Worm (Caenorhabditis elegans) whole organism, early embryonic: ENCODE results near the gene F13H8.3.

Experiments used
- B0310.2 ChIP-seq: sonication (generic microtip); optimal IDR thresholded peaks from 2 replicates; lab custom pipeline; 2016; ENCODE audit warnings: mild to moderate bottlenecking, missing genetic modification characterization, missing compliant biosample characterization
- aly-1 ChIP-seq: sonication (generic microtip); optimal IDR thresholded peaks from 2 replicates; lab custom pipeline; 2016; ENCODE audit warnings: missing genetic modification characterization, missing compliant biosample characterization
- ama-1 ChIP-seq: fragments of 150-350 bp; optimal IDR thresholded peaks from 2 replicates; lab custom pipeline; 2014
- ceh-13 ChIP-seq: fragments of 200-800 bp; sonication (Bioruptor generic); optimal IDR thresholded peaks from 2 replicates; lab custom pipeline; 2018; ENCODE audit warnings: mild to moderate bottlenecking, missing genetic modification characterization, missing compliant biosample characterization
- flt-1 ChIP-seq: fragments of 200-800 bp; sonication (Bioruptor generic); IDR thresholded peaks from 2 replicates; pipeline ENCODE4 v1.3.6; 2022; ENCODE audit warnings: missing genetic modification characterization, missing compliant biosample characterization
- hmbx-1 ChIP-seq: sonication (generic microtip); optimal IDR thresholded peaks from 2 replicates; lab custom pipeline; 2016; ENCODE audit warnings: mild to moderate bottlenecking, missing genetic modification characterization, missing compliant biosample characterization
- hmg-4 ChIP-seq: fragments of 200-800 bp; sonication (Bioruptor generic); optimal IDR thresholded peaks from 2 replicates; lab custom pipeline; 2018; ENCODE audit warnings: mild to moderate bottlenecking, missing genetic modification characterization, missing compliant biosample characterization
- hnd-1 ChIP-seq: sonication (generic microtip); optimal IDR thresholded peaks from 2 replicates; lab custom pipeline; 2016; ENCODE audit warnings: missing genetic modification characterization, missing compliant biosample characterization
- scrt-1 ChIP-seq: fragments of 200-800 bp; sonication (Bioruptor generic); IDR thresholded peaks from 2 replicates; pipeline ENCODE4 v1.3.6; 2022; ENCODE audit warnings: missing genetic modification characterization, missing compliant biosample characterization
- sea-1 ChIP-seq: fragments of 200-800 bp; sonication (Bioruptor generic); conservative IDR thresholded peaks from 2 replicates; pipeline ENCODE4 v1.3.6; 2022; ENCODE audit warnings: missing genetic modification characterization, missing compliant biosample characterization

- TF ChIP-seq hmbx-1 (tag; lab: Kevin White, UChicago) (no peak), flt-1 (no peak), ama-1 (lab: Kevin White, UChicago) (no peak), aly-1 (no peak), hmg-4 (GFP tag; lab: Kevin White, UChicago) (no peak), B0310.2 (tag; lab: Kevin White, UChicago) (no peak), sea-1 (GFP tag; lab: Robert Waterston, UW) (no peak), ceh-13 (GFP tag; lab: Kevin White, UChicago) (no peak), hnd-1 (tag; lab: Kevin White, UChicago) (no peak), scrt-1 (no peak)
Observed at ce11 chrII:6309198-6309597, 45.4 kb downstream of the F13H8.3 start, which contains the start of gene glb-10.
